Fruit fly (Drosophila melanogaster) whole organism, wandering third instar larva: ENCODE results near the gene mRpL17.

Experiments used
- Abd-B ChIP-seq: fragments of >200 bp; optimal IDR thresholded peaks from 2 replicates; lab custom pipeline; 2017; ENCODE audit warnings: missing biosample characterization, missing genetic modification characterization
- CG32264 ChIP-seq: fragments of 200-800 bp; sonication (Bioruptor generic); optimal IDR thresholded peaks from 2 replicates; lab custom pipeline; 2016; ENCODE audit warnings: missing biosample characterization, missing genetic modification characterization
- CG9705 ChIP-seq: fragments of 200-800 bp; sonication (Bioruptor generic); optimal IDR thresholded peaks from 2 replicates; lab custom pipeline; 2018; ENCODE audit warnings: missing biosample characterization, mild to moderate bottlenecking, missing genetic modification characterization
- CrebA ChIP-seq: fragments of 200-800 bp; sonication (Bioruptor generic); optimal IDR thresholded peaks from 2 replicates; lab custom pipeline; 2016; ENCODE audit warnings: missing biosample characterization, mild to moderate bottlenecking, missing genetic modification characterization, borderline replicate concordance
- Dfd ChIP-seq: fragments of >200 bp; optimal IDR thresholded peaks from 2 replicates; lab custom pipeline; 2017; ENCODE audit warnings: missing biosample characterization, missing genetic modification characterization
- Dif ChIP-seq: fragments of 200-275, 200-300 bp; sonication (Bioruptor generic); optimal IDR thresholded peaks from 2 replicates; lab custom pipeline; 2018; ENCODE audit warnings: missing biosample characterization, missing genetic modification characterization; ENCODE audit not compliant: partially characterized antibody
- GATAd ChIP-seq: sonication (Bioruptor generic); optimal IDR thresholded peaks from 2 replicates; lab custom pipeline; 2016; ENCODE audit warnings: missing biosample characterization, missing genetic modification characterization
- HLH106 ChIP-seq: fragments of 200-800 bp; optimal IDR thresholded peaks from 3 replicates; lab custom pipeline; 2019; ENCODE audit warnings: missing biosample characterization, mild to moderate bottlenecking, missing genetic modification characterization, moderate library complexity
- Hnf4 ChIP-seq: fragments of 200-800 bp; sonication (Bioruptor generic); optimal IDR thresholded peaks from 2 replicates; lab custom pipeline; 2016; ENCODE audit warnings: missing biosample characterization, mild to moderate bottlenecking, missing genetic modification characterization
- Hr78 ChIP-seq: fragments of >200 bp; optimal IDR thresholded peaks from 2 replicates; lab custom pipeline; 2017; ENCODE audit warnings: missing biosample characterization, missing genetic modification characterization
- Hr83 ChIP-seq: fragments of 200-300 bp; sonication (Bioruptor generic); optimal IDR thresholded peaks from 2 replicates; lab custom pipeline; 2016; ENCODE audit warnings: missing biosample characterization, mild to moderate bottlenecking, missing genetic modification characterization, moderate library complexity; ENCODE audit not compliant: poor library complexity, severe bottlenecking
- Jra ChIP-seq: sonication (Bioruptor generic); optimal IDR thresholded peaks from 2 replicates; lab custom pipeline; 2016; ENCODE audit warnings: missing biosample characterization, missing genetic modification characterization
- Mio ChIP-seq: sonication (Bioruptor generic); optimal IDR thresholded peaks from 2 replicates; lab custom pipeline; 2016; ENCODE audit warnings: missing biosample characterization, missing genetic modification characterization
- Myc ChIP-seq: fragments of >200 bp; optimal IDR thresholded peaks from 2 replicates; lab custom pipeline; 2017
- N ChIP-seq: fragments of >200 bp; optimal IDR thresholded peaks from 2 replicates; lab custom pipeline; 2018; ENCODE audit warnings: missing biosample characterization, missing external identifiers, missing genetic modification characterization
- OdsH ChIP-seq: fragments of 200-800 bp; sonication (Bioruptor generic); optimal IDR thresholded peaks from 2 replicates; lab custom pipeline; 2016; ENCODE audit warnings: missing biosample characterization, mild to moderate bottlenecking, missing genetic modification characterization
- Rel ChIP-seq, 2 experiments: fragments of 200-800 bp; sonication (Bioruptor generic) in 1 of 2; optimal IDR thresholded peaks; 2 replicates in 1 of 2; 3 replicates in 1 of 2; lab custom pipeline; 2016 to 2019; ENCODE audit warnings: mild to moderate bottlenecking in 2 of 2, missing biosample characterization in 2 of 2, missing genetic modification characterization in 2 of 2, moderate library complexity in 1 of 2
- Sp1 ChIP-seq: fragments of 200-800 bp; sonication (Bioruptor generic); optimal IDR thresholded peaks from 3 replicates; lab custom pipeline; 2019; ENCODE audit warnings: missing biosample characterization, mild to moderate bottlenecking, missing genetic modification characterization, moderate library complexity
- Vsx2 ChIP-seq: fragments of 200-300, 225-300 bp; sonication (Bioruptor generic); optimal IDR thresholded peaks from 2 replicates; lab custom pipeline; 2018; ENCODE audit warnings: missing biosample characterization, missing genetic modification characterization; ENCODE audit not compliant: partially characterized antibody
- br ChIP-seq: fragments of 200-800 bp; sonication (Bioruptor generic); optimal IDR thresholded peaks from 2 replicates; lab custom pipeline; 2016; ENCODE audit warnings: missing biosample characterization, missing genetic modification characterization
- brk ChIP-seq: fragments of 200-800 bp; sonication (Bioruptor generic); optimal IDR thresholded peaks from 2 replicates; lab custom pipeline; 2016; ENCODE audit warnings: missing biosample characterization, mild to moderate bottlenecking, missing genetic modification characterization
- dmrt93B ChIP-seq: fragments of 200-800 bp; sonication (Bioruptor generic); optimal IDR thresholded peaks from 2 replicates; lab custom pipeline; 2018; ENCODE audit warnings: missing biosample characterization, mild to moderate bottlenecking, missing genetic modification characterization
- ey ChIP-seq: fragments of 200-800 bp; sonication (Bioruptor generic); optimal IDR thresholded peaks from 2 replicates; lab custom pipeline; 2016; ENCODE audit warnings: missing biosample characterization, missing genetic modification characterization
- foxo ChIP-seq, 2 experiments: fragments of 200-800 bp; sonication (Bioruptor generic); optimal IDR thresholded peaks; 2 replicates in 1 of 2; 3 replicates in 1 of 2; lab custom pipeline; 2016 to 2017; ENCODE audit warnings: missing biosample characterization in 2 of 2, missing genetic modification characterization in 2 of 2
- fru ChIP-seq: fragments of 200-800 bp; sonication (Bioruptor generic); optimal IDR thresholded peaks from 3 replicates; lab custom pipeline; 2016; ENCODE audit warnings: missing biosample characterization, mild to moderate bottlenecking, missing genetic modification characterization
- h ChIP-seq: fragments of 200-800 bp; sonication (Bioruptor generic); optimal IDR thresholded peaks from 3 replicates; lab custom pipeline; 2016; ENCODE audit warnings: missing biosample characterization, mild to moderate bottlenecking, missing genetic modification characterization
- jim ChIP-seq: fragments of 175-275, 200-325 bp; sonication (Bioruptor generic); optimal IDR thresholded peaks from 2 replicates; lab custom pipeline; 2016; ENCODE audit warnings: missing biosample characterization, mild to moderate bottlenecking, missing genetic modification characterization
- lola ChIP-seq: fragments of >200 bp; optimal IDR thresholded peaks from 2 replicates; lab custom pipeline; 2017; ENCODE audit warnings: missing biosample characterization, missing genetic modification characterization
- pan ChIP-seq: fragments of >200 bp; optimal IDR thresholded peaks from 2 replicates; lab custom pipeline; 2017
- psq ChIP-seq: fragments of 200-800 bp; sonication (Bioruptor generic); optimal IDR thresholded peaks from 3 replicates; lab custom pipeline; 2017; ENCODE audit warnings: missing biosample characterization, mild to moderate bottlenecking, missing genetic modification characterization, moderate library complexity
- rgr ChIP-seq: fragments of 200-800 bp; sonication (Bioruptor generic); optimal IDR thresholded peaks from 3 replicates; lab custom pipeline; 2016; ENCODE audit warnings: missing biosample characterization, mild to moderate bottlenecking, missing genetic modification characterization
- sage ChIP-seq: fragments of 200-800 bp; sonication (Bioruptor generic); optimal IDR thresholded peaks from 2 replicates; lab custom pipeline; 2016; ENCODE audit warnings: missing biosample characterization, mild to moderate bottlenecking, missing genetic modification characterization
- sv ChIP-seq: fragments of 200-800 bp; sonication (Bioruptor generic); optimal IDR thresholded peaks from 3 replicates; lab custom pipeline; 2016; ENCODE audit warnings: missing biosample characterization, missing genetic modification characterization
- tai ChIP-seq: sonication (Bioruptor generic); optimal IDR thresholded peaks from 2 replicates; lab custom pipeline; 2016; ENCODE audit warnings: missing biosample characterization, missing genetic modification characterization
- woc ChIP-seq: sonication (Bioruptor generic); optimal IDR thresholded peaks from 2 replicates; lab custom pipeline; 2016; ENCODE audit warnings: missing biosample characterization, mild to moderate bottlenecking, missing genetic modification characterization

Gene mRpL17

dm6 chr3L:231504-231903, 33.1 kb upstream of the mRpL17 start, which contains the start of gene CG42846:
TSS of gene CG42846 (minus strand) at chr3L:231604.
- no peak for TF ChIP-seq psq
- no peak for TF ChIP-seq CG32264 (GFP tag; lab: Kevin White, UChicago)
- TF ChIP-seq CrebA (GFP tag; lab: Kevin White, UChicago): no peak
- TF ChIP-seq sage (GFP tag; lab: Kevin White, UChicago): peak; percentile 0
- no peak for TF ChIP-seq HLH106 (tag; lab: Kevin White, UChicago)
- TF ChIP-seq pan (lab: Kevin White, UChicago): no peak
- no peak for TF ChIP-seq foxo (GFP tag; optimal IDR thresholded peaks at IDR 0.05; lab: Kevin White, UChicago)
- no peak for TF ChIP-seq CG9705 (GFP tag; lab: Kevin White, UChicago)
- TF ChIP-seq br (GFP tag; lab: Kevin White, UChicago): no peak
- TF ChIP-seq Vsx2: no peak
- no peak for TF ChIP-seq Rel (GFP tag; optimal IDR thresholded peaks at IDR 0.05; lab: Kevin White, UChicago)
- peak; percentile 67 for TF ChIP-seq Rel (tag; optimal IDR thresholded peaks at IDR 0.05; lab: Kevin White, UChicago)

DNA sequence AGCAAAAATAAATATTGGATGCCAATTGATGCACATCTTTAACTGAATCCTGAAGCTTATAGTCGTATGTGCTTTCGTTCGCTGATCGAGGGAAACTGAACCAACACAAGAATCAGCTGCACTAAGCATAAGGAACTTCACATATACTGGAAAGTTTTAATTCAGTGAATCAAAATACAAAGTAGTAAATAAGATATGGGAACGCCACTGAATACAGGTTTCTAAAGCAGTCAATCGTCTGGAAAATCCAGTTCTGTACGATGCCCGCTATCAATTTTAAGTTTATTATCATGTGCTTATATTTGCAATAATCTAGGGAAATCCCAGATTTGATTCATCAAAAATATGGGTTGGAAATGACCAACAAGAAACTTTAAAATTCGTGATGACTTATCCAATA, 32.3 kb upstream of the mRpL17 start, which contains the start of gene CG34454:
CG34454 (minus strand) TSS at position 84 of the 400 bp plus-strand sequence.
- TF ChIP-seq Abd-B (GFP tag; lab: Kevin White, UChicago) (no peak), rgr (no peak), Dfd (GFP tag; lab: Kevin White, UChicago) (no peak), psq (no peak), CG32264 (GFP tag; lab: Kevin White, UChicago) (no peak)

dm6 chr3L:233251-233650, 31.3 kb upstream of the mRpL17 start, which contains the start of gene CG34453:
TSS of gene CG34453 (minus strand) at chr3L:233351.
- TF ChIP-seq sage (GFP tag; lab: Kevin White, UChicago) (no peak), Hr83 (no peak), CG9705 (GFP tag; lab: Kevin White, UChicago) (no peak), rgr (no peak), GATAd (GFP tag; lab: Kevin White, UChicago) (no peak), lola (no peak), OdsH (GFP tag; lab: Kevin White, UChicago) (no peak), fru (GFP tag; lab: Kevin White, UChicago) (no peak), ey (GFP tag; lab: Kevin White, UChicago) (no peak), Mio (GFP tag; lab: Kevin White, UChicago) (no peak)
- TF ChIP-seq, all 38 proteins: peak for 0

DNA sequence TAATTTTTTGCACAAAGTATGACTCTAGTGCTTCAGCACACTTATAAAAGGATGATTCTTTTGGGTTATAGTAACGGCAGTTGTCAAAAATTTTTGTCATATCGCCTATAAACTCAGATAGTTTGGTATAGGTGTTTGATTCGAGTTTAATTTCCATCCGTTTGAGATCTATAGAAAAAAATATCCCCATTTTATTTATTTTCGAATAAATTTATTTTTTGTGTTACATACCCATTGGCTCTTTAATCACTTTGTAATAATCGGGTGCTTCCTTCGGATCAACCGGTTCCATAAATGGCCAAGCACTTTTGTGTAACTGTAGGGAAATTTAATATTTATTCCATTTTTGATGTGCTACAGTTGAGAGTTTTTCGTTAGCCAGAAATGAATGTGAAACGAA, 30.2 kb upstream of the mRpL17 start:
- TF ChIP-seq dmrt93B (GFP tag; lab: Kevin White, UChicago) (no peak), HLH106 (tag; lab: Kevin White, UChicago) (no peak), N (GFP tag; lab: Kevin White, UChicago) (no peak), Hnf4 (GFP tag; lab: Kevin White, UChicago) (no peak), brk (no peak), CrebA (GFP tag; lab: Kevin White, UChicago) (no peak), pan (lab: Kevin White, UChicago) (no peak), Abd-B (GFP tag; lab: Kevin White, UChicago) (no peak), CG32264 (GFP tag; lab: Kevin White, UChicago) (no peak), jim (GFP tag; lab: Kevin White, UChicago) (no peak), Myc (no peak), Dfd (GFP tag; lab: Kevin White, UChicago) (no peak), psq (no peak), br (GFP tag; lab: Kevin White, UChicago) (no peak), GATAd (GFP tag; lab: Kevin White, UChicago) (no peak), sv (no peak), CG9705 (GFP tag; lab: Kevin White, UChicago) (no peak), woc (no peak)

dm6 chr3L:246644-247199, 17.9 kb upstream of the mRpL17 start:
- TF ChIP-seq Dif (peak; percentile 68), HLH106 (tag; lab: Kevin White, UChicago) (no peak), Vsx2 (peak; percentile 63), foxo (GFP tag; optimal IDR thresholded peaks at IDR 0.05; lab: Kevin White, UChicago) (no peak), tai (GFP tag; lab: Kevin White, UChicago) (peak; percentile 42), CG9705 (GFP tag; lab: Kevin White, UChicago) (peak; percentile 30), Jra (GFP tag; lab: Kevin White, UChicago) (no peak), Abd-B (GFP tag; lab: Kevin White, UChicago) (no peak), Hr78 (GFP tag; lab: Kevin White, UChicago) (no peak), psq (peak; percentile 12), Sp1 (GFP tag; lab: Kevin White, UChicago) (no peak), ey (GFP tag; lab: Kevin White, UChicago) (peak; percentile 11), GATAd (GFP tag; lab: Kevin White, UChicago) (no peak), Hr83 (peak; percentile 57), OdsH (GFP tag; lab: Kevin White, UChicago) (peak; percentile 27), CG32264 (GFP tag; lab: Kevin White, UChicago) (peak; percentile 9), sv (peak; percentile 20), Hnf4 (GFP tag; lab: Kevin White, UChicago) (peak; percentile 39), h (GFP tag; lab: Kevin White, UChicago) (no peak), br (GFP tag; lab: Kevin White, UChicago) (no peak)
